Worm (Caenorhabditis elegans) whole organism, L2 larva: ENCODE results near the gene K01F9.2.

ENCODE experiments used
- aly-2 ChIP-seq: fragments of 150-350 bp; optimal IDR thresholded peaks from 2 replicates; lab custom pipeline; 2014; ENCODE audit warnings: missing biosample characterization, missing genetic modification characterization
- blmp-1 ChIP-seq: sonication (generic microtip); optimal IDR thresholded peaks from 2 replicates; lab custom pipeline; 2017; ENCODE audit warnings: missing genetic modification characterization, mild to moderate bottlenecking, missing compliant biosample characterization, antibody characterized with exemption, moderate library complexity; ENCODE audit not compliant: insufficient read depth
- ceh-82 ChIP-seq: fragments of 150-350 bp; optimal IDR thresholded peaks from 2 replicates; lab custom pipeline; 2014; ENCODE audit warnings: missing biosample characterization, missing genetic modification characterization
- egl-27 ChIP-seq: sonication (generic microtip); optimal IDR thresholded peaks from 3 replicates; lab custom pipeline; 2017; ENCODE audit warnings: missing biosample characterization, missing genetic modification reagents, missing genetic modification characterization
- elt-3 ChIP-seq: sonication (generic microtip); optimal IDR thresholded peaks from 2 replicates; lab custom pipeline; 2017; ENCODE audit warnings: missing biosample characterization, missing genetic modification characterization
- lin-13 ChIP-seq: fragments of 150-350 bp; optimal IDR thresholded peaks from 2 replicates; lab custom pipeline; 2014; ENCODE audit warnings: missing biosample characterization, missing genetic modification reagents, missing genetic modification characterization
- lin-39 ChIP-seq: fragments of 150-350 bp; optimal IDR thresholded peaks from 2 replicates; lab custom pipeline; 2014; ENCODE audit warnings: missing biosample characterization, missing genetic modification reagents, missing genetic modification characterization
- mdl-1 ChIP-seq, 2 experiments: fragments of 150-350 bp in 1 of 2; sonication (generic microtip) in 1 of 2; optimal IDR thresholded peaks; 2 replicates each; lab custom pipeline; 2017; ENCODE audit warnings: missing biosample characterization in 2 of 2, missing genetic modification characterization in 2 of 2
- nhr-237 ChIP-seq: fragments of 150-350 bp; optimal IDR thresholded peaks from 2 replicates; lab custom pipeline; 2014; ENCODE audit warnings: missing biosample characterization, missing genetic modification characterization
- nhr-77 ChIP-seq: fragments of 150-350 bp; optimal IDR thresholded peaks from 2 replicates; lab custom pipeline; 2014; ENCODE audit warnings: missing biosample characterization, missing genetic modification characterization
- snpc-4 ChIP-seq: fragments of 150-350 bp; optimal IDR thresholded peaks from 2 replicates; lab custom pipeline; 2014; ENCODE audit warnings: missing biosample characterization, missing genetic modification characterization
- unc-39 ChIP-seq: fragments of 150-350 bp; optimal IDR thresholded peaks from 2 replicates; lab custom pipeline; 2014; ENCODE audit warnings: missing biosample characterization, missing genetic modification characterization
- ztf-11 ChIP-seq: sonication (generic microtip); optimal IDR thresholded peaks from 2 replicates; lab custom pipeline; 2017; ENCODE audit warnings: missing biosample characterization, missing genetic modification characterization

- no peak for TF ChIP-seq ztf-11
- no peak for TF ChIP-seq unc-39
- TF ChIP-seq lin-13 (GFP tag; lab: Kevin White, UChicago), result no peak
- no peak for TF ChIP-seq mdl-1 (tag; optimal IDR thresholded peaks at IDR 0.05; lab: Kevin White, UChicago)
- no peak for TF ChIP-seq nhr-77
- TF ChIP-seq snpc-4 (tag; lab: Kevin White, UChicago), result no peak
- no peak for TF ChIP-seq elt-3
- no peak for TF ChIP-seq lin-39 (tag; lab: Kevin White, UChicago)
- TF ChIP-seq nhr-237 (tag; lab: Kevin White, UChicago), result no peak
- TF ChIP-seq ceh-82 (tag; lab: Kevin White, UChicago), result no peak
- TF ChIP-seq aly-2 (tag; lab: Kevin White, UChicago), result no peak
- TF ChIP-seq egl-27 (tag; lab: Kevin White, UChicago), result no peak
- no peak for TF ChIP-seq blmp-1 (tag; lab: Kevin White, UChicago)
Observed at ce11 chrIII:8888956-8889355, 12.0 kb upstream of the K01F9.2 start, which contains the start of gene ZK637.14.
